Worm (Caenorhabditis elegans): ENCODE data around the gene jmjd-1.1.

jmjd-1.1 gene

DNA sequence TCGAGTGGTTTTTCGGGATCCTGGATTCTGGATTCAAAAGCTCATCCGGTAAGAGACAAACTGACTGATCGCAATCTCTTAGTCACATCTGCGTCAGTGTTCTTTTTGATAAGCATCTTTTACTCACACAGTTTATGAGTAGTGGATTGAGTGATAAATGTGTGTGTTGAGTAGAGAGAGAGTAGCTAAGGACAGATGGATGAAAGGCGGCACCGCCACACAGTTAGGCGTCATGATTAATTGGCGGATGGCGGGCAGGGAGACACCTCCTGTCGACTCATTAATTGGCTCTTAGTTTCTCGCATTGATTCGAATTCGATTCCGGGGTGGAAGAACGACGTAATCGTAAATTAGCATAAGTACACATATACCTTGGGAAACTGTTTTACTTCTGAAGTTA lies 12.0 kb upstream of the jmjd-1.1 start:
- no peak for TF ChIP-seq lin-54 (GFP tag; optimal IDR thresholded peaks at IDR 0.05)

DNA sequence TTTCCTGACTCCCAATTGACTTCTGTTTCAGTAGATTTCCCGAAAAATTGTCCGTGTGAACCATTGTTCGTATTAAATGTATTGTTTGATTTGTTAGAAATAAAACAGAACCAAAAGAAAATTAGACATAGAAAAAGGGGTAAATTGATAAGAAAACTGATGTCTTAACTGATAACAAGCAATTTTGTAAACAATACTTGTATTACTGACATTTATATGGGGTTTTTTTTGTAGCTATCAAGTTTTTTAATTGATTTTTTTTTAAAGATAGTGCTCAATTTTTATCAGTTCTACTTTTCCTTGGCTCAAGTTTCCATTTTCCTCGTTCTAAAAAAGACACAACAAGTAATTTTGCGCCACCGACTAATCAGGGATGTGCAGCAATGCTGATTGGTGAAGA lies 9.2 kb upstream of the jmjd-1.1 start:
- TF ChIP-seq mxl-1 (tag; optimal IDR thresholded peaks at IDR 0.05) (no peak), snpc-4 (GFP tag; optimal IDR thresholded peaks at IDR 0.05) (no peak), snpc-4 (tag; optimal IDR thresholded peaks at IDR 0.05) (no peak), sea-2 (GFP tag; IDR thresholded peaks at IDR 0.05) (no peak), F37B4.10 (GFP tag; IDR thresholded peaks at IDR 0.05) (no peak), B0019.2 (GFP tag; conservative IDR thresholded peaks at IDR 0.05) (no peak), lin-26 (GFP tag; IDR thresholded peaks at IDR 0.05) (no peak), nhr-80 (tag; optimal IDR thresholded peaks at IDR 0.05) (peak; percentile 42)

DNA sequence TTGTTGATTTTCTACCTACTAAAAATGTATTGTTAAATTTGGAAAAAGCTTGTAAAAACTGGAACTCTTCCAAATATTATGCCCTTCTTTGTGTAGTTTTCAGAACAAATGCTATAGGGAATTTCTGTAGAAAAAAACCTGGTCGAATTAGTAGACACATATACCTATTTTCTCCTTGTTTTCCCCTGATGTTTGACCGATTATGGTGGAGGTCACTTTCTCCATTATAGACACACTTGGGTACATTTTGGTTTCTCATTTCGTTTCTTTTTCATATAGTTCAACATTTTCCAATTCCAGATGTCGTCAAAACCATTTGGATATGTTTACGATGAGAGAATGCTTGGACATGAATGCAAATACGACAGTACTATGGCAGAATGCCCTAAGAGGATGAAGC lies 7.6 kb upstream of the jmjd-1.1 start, which contains the start of gene hda-5:
hda-5 (plus strand) TSS at position 301 of the 400 bp plus-strand sequence.
- TF ChIP-seq atf-7 (tag; optimal IDR thresholded peaks at IDR 0.05) (no peak), mxl-1 (tag; optimal IDR thresholded peaks at IDR 0.05) (no peak), ZK185.1 (tag; optimal IDR thresholded peaks at IDR 0.05; ENCODE audit: poor library complexity, severe bottlenecking) (no peak), snpc-1.3 (tag; optimal IDR thresholded peaks at IDR 0.05; ENCODE audit: insufficient read depth) (no peak), lin-26 (GFP tag; IDR thresholded peaks at IDR 0.05) (no peak), dpff-1 (tag; optimal IDR thresholded peaks at IDR 0.05) (no peak), hmg-1.2 (GFP tag; IDR thresholded peaks at IDR 0.05) (no peak), F49E8.2 (tag; optimal IDR thresholded peaks at IDR 0.05; ENCODE audit: insufficient read depth) (no peak)

DNA sequence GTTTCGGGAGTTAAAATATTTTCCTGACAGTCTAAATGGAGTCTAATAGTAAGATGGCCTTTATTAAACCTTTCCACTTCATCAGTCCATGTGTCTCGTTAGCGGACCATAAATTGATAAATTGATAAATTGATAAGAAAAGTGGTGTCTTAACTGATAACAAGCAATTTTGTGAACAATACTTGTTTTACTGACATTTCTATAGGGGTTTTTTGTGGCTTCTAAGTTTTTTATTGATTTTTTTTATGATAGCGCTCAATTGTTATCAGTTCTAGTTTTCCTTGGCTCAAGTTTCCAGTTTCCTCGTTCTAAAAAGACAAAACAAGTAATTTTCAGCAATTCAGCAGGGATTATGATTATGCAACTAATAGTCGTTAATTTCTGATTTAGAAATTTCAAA lies 3.9 kb upstream of the jmjd-1.1 start, which contains the start of gene F43G6.17:
F43G6.17 (plus strand) TSS at position 301 of the 400 bp plus-strand sequence.
- TF ChIP-seq B0035.1 (tag; optimal IDR thresholded peaks at IDR 0.05) (no peak), efl-1 (GFP tag; optimal IDR thresholded peaks at IDR 0.05) (no peak), F55B11.4 (tag; optimal IDR thresholded peaks at IDR 0.05; ENCODE audit: borderline replicate concordance, insufficient read depth) (no peak), ekl-4 (GFP tag; IDR thresholded peaks at IDR 0.05) (no peak), lin-40 (tag; optimal IDR thresholded peaks at IDR 0.05) (no peak), mes-4 (tag; optimal IDR thresholded peaks at IDR 0.05) (no peak), F22D6.2 (tag; optimal IDR thresholded peaks at IDR 0.05) (no peak), cebp-2 (GFP tag; IDR thresholded peaks at IDR 0.05) (no peak), ceh-91 (GFP tag; IDR thresholded peaks at IDR 0.05) (no peak), D2030.7 (GFP tag; IDR thresholded peaks at IDR 0.05) (no peak), ceh-40 (GFP tag; IDR thresholded peaks at IDR 0.05) (no peak), Y56A3A.18 (GFP tag; IDR thresholded peaks at IDR 0.05) (no peak), F57C9.4 (tag; optimal IDR thresholded peaks at IDR 0.05) (no peak), egrh-3 (GFP tag; IDR thresholded peaks at IDR 0.05) (no peak), ZK185.1 (tag; optimal IDR thresholded peaks at IDR 0.05; ENCODE audit: poor library complexity, severe bottlenecking) (no peak), tbx-9 (tag; optimal IDR thresholded peaks at IDR 0.05; ENCODE audit: borderline replicate concordance) (no peak), ztf-18 (tag; optimal IDR thresholded peaks at IDR 0.05) (no peak), let-526 (GFP tag; IDR thresholded peaks at IDR 0.05) (no peak)

DNA sequence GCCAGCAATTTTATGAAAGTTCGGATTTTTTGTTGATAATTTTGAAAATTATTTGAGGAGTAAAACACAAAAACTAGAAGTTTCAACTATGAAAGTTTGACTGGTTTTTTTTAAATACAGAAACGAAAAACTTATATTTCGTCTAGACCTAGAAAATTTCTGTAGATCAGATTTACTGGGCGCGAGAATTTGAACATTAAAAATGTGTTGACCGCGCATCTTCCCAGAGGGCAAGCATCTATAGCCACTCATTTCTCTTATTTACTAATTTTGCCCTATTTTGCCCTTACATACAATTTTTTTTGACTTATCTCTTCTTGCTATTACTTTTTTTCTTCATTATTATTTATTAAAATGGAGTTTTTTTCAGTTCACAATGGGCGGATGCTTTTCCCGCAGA lies 2.6 kb downstream of the jmjd-1.1 start, which contains the start of gene F43G6.10:
F43G6.10 (plus strand) TSS at position 371 of the 400 bp plus-strand sequence.
- no peak for TF ChIP-seq Y53G8AR.9 (GFP tag; conservative IDR thresholded peaks at IDR 0.05)
- TF ChIP-seq madf-6 (GFP tag; IDR thresholded peaks at IDR 0.05) = peak; percentile 86
- TF ChIP-seq efl-1 (GFP tag; optimal IDR thresholded peaks at IDR 0.05) = peak; percentile 74
- peak; percentile 49 for TF ChIP-seq madf-8 (GFP tag; conservative IDR thresholded peaks at IDR 0.05)
- TF ChIP-seq hlh-26 (GFP tag; conservative IDR thresholded peaks at IDR 0.05) = no peak
- peak; percentile 98 for TF ChIP-seq aptf-2 (GFP tag; conservative IDR thresholded peaks at IDR 0.05)
- peak; percentile 13 for TF ChIP-seq dpl-1 (GFP tag; optimal IDR thresholded peaks at IDR 0.05)
